Fruit fly (Drosophila melanogaster): Measurements from ENCODE around the gene CG12398.

DNA sequence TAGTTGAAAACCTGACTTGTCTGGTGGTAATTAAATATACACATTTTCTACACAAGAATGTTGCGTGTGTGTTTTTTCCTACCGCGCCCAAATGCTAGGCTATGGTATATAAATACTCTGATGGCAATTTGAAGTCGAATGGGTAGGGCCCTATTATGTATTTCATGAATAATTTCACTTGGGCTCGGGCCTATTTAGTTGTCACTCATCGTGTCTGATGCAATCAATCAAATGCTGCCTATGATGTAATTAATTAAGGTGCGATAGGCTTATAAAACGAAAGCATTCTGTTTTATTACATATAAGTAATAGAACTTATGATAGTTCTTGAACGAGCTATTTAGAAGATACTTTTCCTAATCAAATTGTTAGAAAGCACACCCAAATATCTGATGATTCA is 51.1 kb downstream of the CG12398 start:
- TF ChIP-seq CTCF (optimal IDR thresholded peaks at IDR 0.05) (no peak), CG8478 (optimal IDR thresholded peaks at IDR 0.05) (no peak)
